Fruit fly (Drosophila melanogaster): Measurements from ENCODE around the gene CG3071.

DNA sequence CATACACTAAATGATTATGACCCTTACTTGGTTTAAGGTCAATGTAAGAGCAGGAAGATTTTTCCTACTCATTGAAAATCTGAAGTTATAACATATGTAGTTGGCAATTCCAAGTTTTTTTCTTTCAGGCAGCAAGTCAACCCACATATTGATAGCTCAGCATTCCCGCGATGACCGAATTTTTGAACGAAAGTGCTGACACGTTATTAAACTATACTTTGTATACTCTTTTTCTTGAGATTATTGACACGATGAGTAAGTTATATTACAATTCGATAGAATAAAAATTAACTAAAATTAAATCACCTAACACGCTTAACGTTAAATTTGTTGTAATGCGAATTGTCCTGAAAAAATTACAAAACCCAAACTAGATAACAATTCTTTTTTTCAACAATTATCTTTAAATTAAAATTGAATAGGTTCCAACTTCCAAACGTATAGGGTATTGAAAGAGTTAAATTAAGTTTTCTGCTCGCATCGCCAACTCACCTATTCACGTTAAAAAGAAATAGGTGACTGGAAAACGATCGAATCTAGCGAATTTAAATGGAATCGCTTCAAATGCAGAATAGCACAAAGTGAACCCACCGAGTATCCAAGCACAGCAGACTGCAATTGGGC lies 12.7 kb downstream of the CG3071 start, which contains the start of gene Vml:
- TF ChIP-seq lola (GFP tag; optimal IDR thresholded peaks at IDR 0.05) (no peak), h (GFP tag; optimal IDR thresholded peaks at IDR 0.05) (no peak), jim (GFP tag; optimal IDR thresholded peaks at IDR 0.05) (no peak), dsf (GFP tag; optimal IDR thresholded peaks at IDR 0.05; ENCODE audit: borderline replicate concordance) (no peak), dl (GFP tag; optimal IDR thresholded peaks at IDR 0.05; ENCODE audit: insufficient read depth in 1 of 2, partially characterized antibody in 2 of 2) (no peak), fru (GFP tag; optimal IDR thresholded peaks at IDR 0.05) (no peak), tai (GFP tag; optimal IDR thresholded peaks at IDR 0.05) (no peak), N (GFP tag; optimal IDR thresholded peaks at IDR 0.05) (no peak), CG9705 (GFP tag; optimal IDR thresholded peaks at IDR 0.05) (no peak), Abd-B (GFP tag; optimal IDR thresholded peaks at IDR 0.05) (no peak), ey (GFP tag; optimal IDR thresholded peaks at IDR 0.05) (no peak)
